Fruit fly (Drosophila melanogaster): ENCODE data around the gene tzn.

- TF ChIP-seq pan (optimal IDR thresholded peaks at IDR 0.05) (no peak), CG8478 (optimal IDR thresholded peaks at IDR 0.05) (no peak), EcR (GFP tag; optimal IDR thresholded peaks at IDR 0.05) (no peak), Dll (optimal IDR thresholded peaks at IDR 0.05) (no peak)
Observed at dm6 chr3L:20837831-20838301, 39.4 kb downstream of the tzn start.
